Worm (Caenorhabditis elegans): Measurements from ENCODE around the gene msp-63.

- TF ChIP-seq W03F9.2 (tag; optimal IDR thresholded peaks at IDR 0.05) (no peak), him-1 (tag; optimal IDR thresholded peaks at IDR 0.05) (no peak)
Measured at ce11 chrII:5831373-5831772, 34.1 kb upstream of the msp-63 start.
